Worm (Caenorhabditis elegans) whole organism, late embryonic: ENCODE results near the gene rpi-1.

ENCODE experiments used
- T23F11.4 ChIP-seq: fragments of 200-800 bp; sonication (Bioruptor generic); optimal IDR thresholded peaks from 2 replicates; lab custom pipeline; 2018; ENCODE audit warnings: mild to moderate bottlenecking, missing genetic modification characterization, missing compliant biosample characterization
- ceh-22 ChIP-seq: sonication (generic microtip); optimal IDR thresholded peaks from 2 replicates; lab custom pipeline; 2017; ENCODE audit warnings: missing biosample characterization, missing genetic modification characterization
- dmd-4 ChIP-seq: sonication (generic microtip); optimal IDR thresholded peaks from 2 replicates; lab custom pipeline; 2016; ENCODE audit warnings: borderline replicate concordance, missing genetic modification characterization, missing compliant biosample characterization
- fkh-10 ChIP-seq: fragments of 150-350 bp; optimal IDR thresholded peaks from 2 replicates; lab custom pipeline; 2014; ENCODE audit warnings: missing biosample characterization, missing genetic modification reagents, missing genetic modification characterization
- hlh-30 ChIP-seq: sonication (generic microtip); optimal IDR thresholded peaks from 2 replicates; lab custom pipeline; 2017; ENCODE audit warnings: antibody characterized with exemption, missing genetic modification characterization, missing compliant biosample characterization; ENCODE audit not compliant: insufficient read depth
- hlh-8 ChIP-seq: sonication (generic microtip); optimal IDR thresholded peaks from 2 replicates; lab custom pipeline; 2016; ENCODE audit warnings: missing genotype, missing genetic modification characterization, missing compliant biosample characterization

ce11 chrII:13981819-13982218 lies 19.6 kb upstream of the rpi-1 start:
- TF ChIP-seq T23F11.4 (GFP tag; lab: Kevin White, UChicago): no peak
- no peak for TF ChIP-seq ceh-22 (tag; lab: Kevin White, UChicago)
- TF ChIP-seq hlh-8 (tag; lab: Kevin White, UChicago): no peak
- TF ChIP-seq dmd-4 (tag; lab: Kevin White, UChicago): no peak
- TF ChIP-seq hlh-30 (tag; lab: Kevin White, UChicago): no peak
- TF ChIP-seq fkh-10 (GFP tag; lab: Kevin White, UChicago): no peak
